Fruit fly (Drosophila melanogaster) whole organism, embryonic: ENCODE data around the gene w.

Experiments
- B-H1 ChIP-seq: fragments of 200-800 bp; sonication (Bioruptor generic); IDR thresholded peaks from 3 replicates; pipeline ENCODE4 v1.3.6; 2022; ENCODE audit warnings: missing biosample characterization, missing genetic modification characterization
- CG10321 ChIP-seq: fragments of 200-800 bp; sonication (Bioruptor generic); IDR thresholded peaks from 2 replicates; pipeline ENCODE4 v1.3.6; 2022; ENCODE audit warnings: missing biosample characterization, missing genetic modification characterization
- CG10959 ChIP-seq: fragments of 200-800 bp; sonication (Bioruptor generic); IDR thresholded peaks from 2 replicates; pipeline ENCODE4 v1.3.6; 2022; ENCODE audit warnings: missing biosample characterization, missing genetic modification characterization
- CG12104 ChIP-seq: fragments of 200-800 bp; sonication (Bioruptor generic); optimal IDR thresholded peaks from 3 replicates; lab custom pipeline; 2016; ENCODE audit warnings: missing biosample characterization, missing genetic modification characterization
- CG12155 ChIP-seq: fragments of 200-800 bp; sonication (Bioruptor generic); optimal IDR thresholded peaks from 3 replicates; lab custom pipeline; 2016; ENCODE audit warnings: missing biosample characterization, missing genetic modification characterization
- CG13894 ChIP-seq: fragments of 200-800 bp; sonication (Bioruptor generic); optimal IDR thresholded peaks from 3 replicates; lab custom pipeline; 2018; ENCODE audit warnings: missing biosample characterization, mild to moderate bottlenecking, missing genetic modification characterization, moderate library complexity
- CG15479 ChIP-seq: fragments of 200-800 bp; sonication (Bioruptor generic); optimal IDR thresholded peaks from 3 replicates; lab custom pipeline; 2019; ENCODE audit warnings: missing biosample characterization, mild to moderate bottlenecking, missing genetic modification characterization, moderate library complexity
- CG15514 ChIP-seq: fragments of 200-800 bp; sonication (Bioruptor generic); optimal IDR thresholded peaks from 3 replicates; lab custom pipeline; 2017; ENCODE audit warnings: missing biosample characterization, missing genetic modification characterization, mild to moderate bottlenecking, moderate library complexity, missing genetic modification reagents
- CG2889 ChIP-seq: fragments of 200-800 bp; sonication (Bioruptor generic); IDR thresholded peaks from 3 replicates; pipeline ENCODE4 v1.3.6; 2022; ENCODE audit warnings: missing biosample characterization, missing genetic modification characterization
- CG31224 ChIP-seq: fragments of 200-800 bp; sonication (Bioruptor generic); IDR thresholded peaks from 2 replicates; pipeline ENCODE4 v1.3.6; 2022; ENCODE audit warnings: missing biosample characterization, missing genetic modification characterization
- CG3281 ChIP-seq: fragments of 200-800 bp; sonication (Bioruptor generic); optimal IDR thresholded peaks from 3 replicates; lab custom pipeline; 2017; ENCODE audit warnings: missing biosample characterization, mild to moderate bottlenecking, missing genetic modification characterization
- CG4730 ChIP-seq: fragments of 200-800 bp; sonication (Bioruptor generic); IDR thresholded peaks from 2 replicates; pipeline ENCODE4 v1.3.6; 2022; ENCODE audit warnings: missing biosample characterization, missing genetic modification characterization
- CG5180 ChIP-seq: fragments of 200-800 bp; sonication (Bioruptor generic); optimal IDR thresholded peaks from 3 replicates; lab custom pipeline; 2017; ENCODE audit warnings: missing biosample characterization, missing genetic modification characterization, mild to moderate bottlenecking, moderate library complexity, missing genetic modification reagents
- CG5953 ChIP-seq: fragments of 200-800 bp; sonication (Bioruptor generic); IDR thresholded peaks from 2 replicates; pipeline ENCODE4 v1.3.6; 2022; ENCODE audit warnings: missing biosample characterization, missing genetic modification characterization
- CG6654 ChIP-seq: fragments of 200-800 bp; sonication (Bioruptor generic); optimal IDR thresholded peaks from 2 replicates; lab custom pipeline; 2017; ENCODE audit warnings: missing biosample characterization, mild to moderate bottlenecking, missing genetic modification characterization
- CG8089 ChIP-seq: fragments of 200-800 bp; sonication (Bioruptor generic); optimal IDR thresholded peaks from 3 replicates; lab custom pipeline; 2016; ENCODE audit warnings: missing biosample characterization, missing genetic modification characterization
- CG9609 ChIP-seq: fragments of 200-800 bp; sonication (Bioruptor generic); optimal IDR thresholded peaks from 3 replicates; lab custom pipeline; 2016; ENCODE audit warnings: missing biosample characterization, missing genetic modification characterization
- D ChIP-seq, 2 experiments: fragments of 200-800 bp in 1 of 2; fragments of >200 bp in 1 of 2; sonication (Bioruptor generic) in 1 of 2; optimal IDR thresholded peaks; 2 replicates in 1 of 2; 3 replicates in 1 of 2; lab custom pipeline; 2017; ENCODE audit warnings: mild to moderate bottlenecking in 1 of 2, missing biosample characterization in 1 of 2, missing genetic modification characterization in 1 of 2, missing genetic modification reagents in 1 of 2
- Deaf1 ChIP-seq: fragments of 200-800 bp; optimal IDR thresholded peaks from 3 replicates; lab custom pipeline; 2019; ENCODE audit warnings: missing biosample characterization, mild to moderate bottlenecking, missing genetic modification characterization, moderate library complexity
- Dip2 ChIP-seq: fragments of 200-800 bp; sonication (Bioruptor generic); IDR thresholded peaks from 2 replicates; pipeline ENCODE4 v1.3.6; 2022; ENCODE audit warnings: missing biosample characterization, missing genetic modification characterization
- Dp ChIP-seq: fragments of 200-800 bp; sonication (Bioruptor generic); optimal IDR thresholded peaks from 2 replicates; lab custom pipeline; 2018; ENCODE audit warnings: missing biosample characterization, mild to moderate bottlenecking, missing genetic modification characterization, moderate library complexity
- Elba2 ChIP-seq: fragments of 200-800 bp; sonication (Bioruptor generic); optimal IDR thresholded peaks from 3 replicates; lab custom pipeline; 2016; ENCODE audit warnings: missing biosample characterization, missing genetic modification characterization
- HHEX ChIP-seq: fragments of 200-800 bp; sonication (Bioruptor generic); optimal IDR thresholded peaks from 3 replicates; lab custom pipeline; 2017; ENCODE audit warnings: missing biosample characterization, mild to moderate bottlenecking, missing genetic modification characterization, missing genetic modification reagents
- HLHmδ ChIP-seq: fragments of 200-800 bp; sonication (Bioruptor generic); optimal IDR thresholded peaks from 2 replicates; lab custom pipeline; 2018; ENCODE audit warnings: missing biosample characterization, mild to moderate bottlenecking, missing genetic modification characterization, moderate library complexity
- Hr3 ChIP-seq: fragments of 200-800 bp; sonication (Bioruptor generic); optimal IDR thresholded peaks from 3 replicates; lab custom pipeline; 2016; ENCODE audit warnings: missing biosample characterization, missing genetic modification characterization
- Nf-YA ChIP-seq: fragments of 200-800 bp; sonication (Bioruptor generic); IDR thresholded peaks from 2 replicates; pipeline ENCODE4 v1.3.6; 2022; ENCODE audit warnings: missing biosample characterization, missing genetic modification characterization
- Poxn ChIP-seq: fragments of 200-800 bp; sonication (Bioruptor generic); IDR thresholded peaks from 2 replicates; pipeline ENCODE4 v1.3.6; 2022; ENCODE audit warnings: missing biosample characterization, missing genetic modification characterization
- Rx ChIP-seq: fragments of 200-800 bp; sonication (Bioruptor generic); IDR thresholded peaks from 2 replicates; pipeline ENCODE4 v1.3.6; 2022; ENCODE audit warnings: missing biosample characterization, missing genetic modification characterization
- Side ChIP-seq: fragments of 200-800 bp; sonication (Bioruptor generic); optimal IDR thresholded peaks from 2 replicates; lab custom pipeline; 2016; ENCODE audit warnings: missing biosample characterization, missing genetic modification characterization
- Stat92E ChIP-seq, 3 experiments: fragments of >200 bp in 2 of 3; fragments of 200-800 bp in 1 of 3; sonication (Bioruptor generic) in 1 of 3; optimal IDR thresholded peaks; 2 replicates each; lab custom pipeline; 2017 to 2019; ENCODE audit warnings: missing biosample characterization in 3 of 3, missing genetic modification characterization in 3 of 3, mild to moderate bottlenecking in 1 of 3, moderate library complexity in 1 of 3
- Xbp1 ChIP-seq: fragments of 200-800 bp; sonication (Bioruptor generic); optimal IDR thresholded peaks from 3 replicates; lab custom pipeline; 2016; ENCODE audit warnings: missing biosample characterization, mild to moderate bottlenecking, missing genetic modification characterization
- al ChIP-seq: fragments of 200-800 bp; sonication (Bioruptor generic); IDR thresholded peaks from 2 replicates; pipeline ENCODE4 v1.3.6; 2022; ENCODE audit warnings: missing biosample characterization, missing genetic modification characterization
- br ChIP-seq: fragments of >200 bp; optimal IDR thresholded peaks from 2 replicates; lab custom pipeline; 2017
- bsh ChIP-seq, 2 experiments: fragments of 200-800 bp; sonication (Bioruptor generic); optimal IDR thresholded peaks; 2 replicates each; lab custom pipeline; 2017 to 2018; ENCODE audit warnings: mild to moderate bottlenecking in 2 of 2, missing biosample characterization in 2 of 2, missing genetic modification characterization in 2 of 2, moderate library complexity in 1 of 2
- croc ChIP-seq: fragments of 200-800 bp; sonication (Bioruptor generic); conservative IDR thresholded peaks from 3 replicates; pipeline ENCODE4 v1.3.6; 2022; ENCODE audit warnings: missing biosample characterization, missing genetic modification characterization
- crol ChIP-seq: fragments of 200-800 bp; sonication (Bioruptor generic); IDR thresholded peaks from 2 replicates; pipeline ENCODE4 v1.3.6; 2022; ENCODE audit warnings: missing biosample characterization, missing genetic modification characterization
- en ChIP-seq: fragments of 200-800 bp; sonication (Bioruptor generic); optimal IDR thresholded peaks from 2 replicates; lab custom pipeline; 2016; ENCODE audit warnings: missing biosample characterization, missing genetic modification characterization
- ewg ChIP-seq: fragments of 200-800 bp; sonication (Bioruptor generic); optimal IDR thresholded peaks from 3 replicates; lab custom pipeline; 2017; ENCODE audit warnings: mild to moderate bottlenecking, missing biosample characterization, missing genetic modification reagents, missing genetic modification characterization
- ftz-f1 ChIP-seq: fragments of 200-800 bp; sonication (Bioruptor generic); optimal IDR thresholded peaks from 2 replicates; lab custom pipeline; 2016; ENCODE audit warnings: missing biosample characterization, missing genetic modification characterization
- gcm ChIP-seq: fragments of 200-800 bp; sonication (Bioruptor generic); optimal IDR thresholded peaks from 2 replicates; lab custom pipeline; 2019; ENCODE audit warnings: missing biosample characterization, mild to moderate bottlenecking, missing genetic modification characterization, moderate library complexity
- gsb-n ChIP-seq: fragments of 200-800 bp; sonication (Bioruptor generic); optimal IDR thresholded peaks from 3 replicates; lab custom pipeline; 2018; ENCODE audit warnings: missing biosample characterization, mild to moderate bottlenecking, missing genetic modification characterization
- jigr1 ChIP-seq: fragments of 200-800 bp; sonication (Bioruptor generic); IDR thresholded peaks from 3 replicates; pipeline ENCODE4 v1.3.6; 2022; ENCODE audit warnings: missing biosample characterization, missing genetic modification characterization
- lab ChIP-seq: fragments of 200-800 bp; sonication (Bioruptor generic); optimal IDR thresholded peaks from 3 replicates; lab custom pipeline; 2017; ENCODE audit warnings: missing biosample characterization, missing genetic modification characterization, mild to moderate bottlenecking, moderate library complexity, missing genetic modification reagents
- nom ChIP-seq: fragments of 200-800 bp; sonication (Bioruptor generic); optimal IDR thresholded peaks from 2 replicates; lab custom pipeline; 2017; ENCODE audit warnings: missing biosample characterization, missing genetic modification characterization, mild to moderate bottlenecking, moderate library complexity, missing genetic modification reagents
- pzg ChIP-seq: fragments of 200-800 bp; sonication (Bioruptor generic); optimal IDR thresholded peaks from 3 replicates; lab custom pipeline; 2018; ENCODE audit warnings: missing biosample characterization, mild to moderate bottlenecking, missing genetic modification characterization, moderate library complexity
- ranshi ChIP-seq: fragments of 200-800 bp; sonication (Bioruptor generic); IDR thresholded peaks from 2 replicates; pipeline ENCODE4 v1.3.6; 2022; ENCODE audit warnings: missing biosample characterization, missing genetic modification characterization
- row ChIP-seq: fragments of 200-800 bp; sonication (Bioruptor generic); IDR thresholded peaks from 3 replicates; pipeline ENCODE4 v1.3.6; 2022; ENCODE audit warnings: missing biosample characterization, missing genetic modification characterization
- sug ChIP-seq: fragments of 200-800 bp; optimal IDR thresholded peaks from 2 replicates; lab custom pipeline; 2019; ENCODE audit warnings: missing biosample characterization, mild to moderate bottlenecking, missing genetic modification characterization, moderate library complexity
- trh ChIP-seq: fragments of 200-800 bp; sonication (Bioruptor generic); optimal IDR thresholded peaks from 2 replicates; lab custom pipeline; 2016; ENCODE audit warnings: missing biosample characterization, missing genetic modification characterization

Gene w

dm6 chrX:2786553-2787118, 9.6 kb downstream of the w start (continued):
- TF ChIP-seq CG10959 (peak; percentile 80), CG6654 (GFP tag; lab: Kevin White, UChicago) (peak; percentile 43), CG10321 (peak; percentile 69), Side (GFP tag; lab: Kevin White, UChicago) (peak; percentile 86), croc (GFP tag; lab: Robert Waterston, UW) (peak; percentile 70), Dp (GFP tag; lab: Kevin White, UChicago) (no peak), br (lab: Kevin White, UChicago) (no peak), CG15479 (GFP tag; lab: Kevin White, UChicago) (no peak), gcm (GFP tag; lab: Kevin White, UChicago) (peak; percentile 63), CG4730 (peak; percentile 89), ranshi (GFP tag; lab: Robert Waterston, UW) (peak; percentile 92), nom (peak; percentile 73), Xbp1 (peak; percentile 90), CG12155 (GFP tag; lab: Kevin White, UChicago) (peak; percentile 85), CG15514 (GFP tag; lab: Kevin White, UChicago) (peak; percentile 83), CG5180 (peak; percentile 69), CG13894 (tag; lab: Kevin White, UChicago) (peak; percentile 74), Nf-YA (GFP tag; lab: Robert Waterston, UW) (peak; percentile 86), Rx (GFP tag; lab: Robert Waterston, UW) (peak; percentile 86), al (GFP tag; lab: Robert Waterston, UW) (peak; percentile 92), Stat92E (GFP tag; optimal IDR thresholded peaks at IDR 0.05; lab: Kevin White, UChicago) (no peak), bsh (GFP tag; optimal IDR thresholded peaks at IDR 0.05; lab: Kevin White, UChicago) (peak in 1 of 2 experiments; percentile 81), CG3281 (GFP tag; lab: Kevin White, UChicago) (peak; percentile 88), HHEX (GFP tag; lab: Kevin White, UChicago) (peak; percentile 87), CG31224 (GFP tag; lab: Robert Waterston, UW) (peak; percentile 87), ftz-f1 (GFP tag; lab: Kevin White, UChicago) (no peak), lab (peak; percentile 93), jigr1 (GFP tag; lab: Robert Waterston, UW) (peak; percentile 78; the same call in 2 of the 3 replicates), Elba2 (no peak), en (GFP tag; lab: Kevin White, UChicago) (peak; percentile 81), CG8089 (GFP tag; lab: Kevin White, UChicago) (peak; percentile 69), trh (GFP tag; lab: Kevin White, UChicago) (peak; percentile 66), Hr3 (GFP tag; lab: Kevin White, UChicago) (peak; percentile 75), gsb-n (tag; lab: Kevin White, UChicago) (peak; percentile 56), CG12104 (GFP tag; lab: Kevin White, UChicago) (peak; percentile 75), HLHmδ (GFP tag; lab: Kevin White, UChicago) (no peak), B-H1 (GFP tag; lab: Robert Waterston, UW) (peak; percentile 90), Dip2 (GFP tag; lab: Robert Waterston, UW) (no peak), CG9609 (GFP tag; lab: Kevin White, UChicago) (peak; percentile 86), D (optimal IDR thresholded peaks at IDR 0.05; lab: Kevin White, UChicago) (no peak), D (GFP tag; optimal IDR thresholded peaks at IDR 0.05; lab: Kevin White, UChicago) (peak; percentile 58), Poxn (GFP tag; lab: Robert Waterston, UW) (peak; percentile 83), sug (tag; lab: Kevin White, UChicago) (peak; percentile 14), Deaf1 (peak; percentile 28), ewg (GFP tag; lab: Kevin White, UChicago) (peak; percentile 69), CG5953 (GFP tag; lab: Robert Waterston, UW) (peak; percentile 88), row (GFP tag; lab: Robert Waterston, UW) (peak; percentile 95), crol (GFP tag; lab: Robert Waterston, UW) (0 out of 2 replicates have a peak, but pooled peaks have one; percentile 16), pzg (GFP tag; lab: Kevin White, UChicago) (peak; percentile 5), CG2889 (GFP tag; lab: Robert Waterston, UW) (peak; percentile 92)
